Fruit fly (Drosophila melanogaster) whole organism, embryonic: Measurements from ENCODE around the gene CG31805.

Experiments
- Atf6 ChIP-seq: fragments of 200-800 bp; sonication (Bioruptor generic); IDR thresholded peaks from 2 replicates; pipeline ENCODE4 v1.3.6; 2022; ENCODE audit warnings: missing biosample characterization, missing genetic modification characterization
- CG10274 ChIP-seq: fragments of 200-800 bp; sonication (Bioruptor generic); optimal IDR thresholded peaks from 3 replicates; lab custom pipeline; 2017; ENCODE audit warnings: missing biosample characterization, mild to moderate bottlenecking, missing genetic modification characterization
- CG10366 ChIP-seq: fragments of 200-800 bp; sonication (Bioruptor generic); IDR thresholded peaks from 2 replicates; pipeline ENCODE4 v1.3.6; 2022; ENCODE audit warnings: missing biosample characterization, missing genetic modification characterization
- CG10462 ChIP-seq: fragments of 200-800 bp; sonication (Bioruptor generic); optimal IDR thresholded peaks from 2 replicates; lab custom pipeline; 2016; ENCODE audit warnings: missing biosample characterization, missing genetic modification characterization
- CG10979 ChIP-seq: fragments of 200-800 bp; sonication (Bioruptor generic); optimal IDR thresholded peaks from 2 replicates; lab custom pipeline; 2018; ENCODE audit warnings: missing biosample characterization, mild to moderate bottlenecking, missing genetic modification characterization, moderate library complexity
- CG11085 ChIP-seq: fragments of 200-800 bp; sonication (Bioruptor generic); IDR thresholded peaks from 2 replicates; pipeline ENCODE4 v1.3.6; 2022; ENCODE audit warnings: missing biosample characterization, missing genetic modification characterization
- CG11398 ChIP-seq: fragments of 200-800 bp; sonication (Bioruptor generic); optimal IDR thresholded peaks from 2 replicates; lab custom pipeline; 2016; ENCODE audit warnings: missing biosample characterization, missing genetic modification characterization
- CG13775 ChIP-seq: fragments of 200-800 bp; sonication (Bioruptor generic); optimal IDR thresholded peaks from 3 replicates; lab custom pipeline; 2017; ENCODE audit warnings: missing biosample characterization, mild to moderate bottlenecking, missing genetic modification characterization
- CG14441 ChIP-seq: fragments of 200-800 bp; sonication (Bioruptor generic); IDR thresholded peaks from 2 replicates; pipeline ENCODE4 v1.3.6; 2022; ENCODE audit warnings: missing biosample characterization, missing genetic modification characterization
- CG15601 ChIP-seq: fragments of 200-800 bp; sonication (Bioruptor generic); optimal IDR thresholded peaks from 3 replicates; lab custom pipeline; 2019; ENCODE audit warnings: missing biosample characterization, mild to moderate bottlenecking, missing genetic modification characterization, moderate library complexity
- CG16863 ChIP-seq: fragments of 200-800 bp; sonication (Bioruptor generic); optimal IDR thresholded peaks from 3 replicates; lab custom pipeline; 2016; ENCODE audit warnings: missing biosample characterization, missing genetic modification characterization
- CG17361 ChIP-seq: fragments of 200-800 bp; sonication (Bioruptor generic); IDR thresholded peaks from 3 replicates; pipeline ENCODE4 v1.3.6; 2022; ENCODE audit warnings: missing biosample characterization, missing genetic modification characterization
- CG1792 ChIP-seq: fragments of 200-800 bp; sonication (Bioruptor generic); optimal IDR thresholded peaks from 2 replicates; lab custom pipeline; 2016; ENCODE audit warnings: missing biosample characterization, missing genetic modification characterization
- CG18011 ChIP-seq: fragments of 200-800 bp; sonication (Bioruptor generic); optimal IDR thresholded peaks from 2 replicates; lab custom pipeline; 2017; ENCODE audit warnings: missing biosample characterization, missing genetic modification characterization, mild to moderate bottlenecking, moderate library complexity, missing genotype
- CG2199 ChIP-seq: fragments of 200-800 bp; sonication (Bioruptor generic); IDR thresholded peaks from 3 replicates; pipeline ENCODE4 v1.3.6; 2022; ENCODE audit warnings: missing biosample characterization, missing genetic modification characterization
- CG3163 ChIP-seq: fragments of 200-800 bp; sonication (Bioruptor generic); optimal IDR thresholded peaks from 3 replicates; lab custom pipeline; 2016; ENCODE audit warnings: missing biosample characterization, missing genetic modification characterization
- CG32532 ChIP-seq: fragments of 200-800 bp; sonication (Bioruptor generic); IDR thresholded peaks from 2 replicates; pipeline ENCODE4 v1.3.6; 2022; ENCODE audit warnings: missing biosample characterization, missing genetic modification characterization
- CG6683 ChIP-seq: fragments of 200-800 bp; sonication (Bioruptor generic); optimal IDR thresholded peaks from 2 replicates; lab custom pipeline; 2017; ENCODE audit warnings: missing biosample characterization, mild to moderate bottlenecking, missing genetic modification characterization, missing genetic modification reagents
- CG7987 ChIP-seq: fragments of 200-800 bp; sonication (Bioruptor generic); optimal IDR thresholded peaks from 2 replicates; lab custom pipeline; 2018; ENCODE audit warnings: missing biosample characterization, mild to moderate bottlenecking, missing genetic modification characterization, moderate library complexity
- CG8089 ChIP-seq: fragments of 200-800 bp; sonication (Bioruptor generic); optimal IDR thresholded peaks from 3 replicates; lab custom pipeline; 2016; ENCODE audit warnings: missing biosample characterization, missing genetic modification characterization
- CG8281 ChIP-seq: fragments of 200-800 bp; sonication (Bioruptor generic); optimal IDR thresholded peaks from 2 replicates; lab custom pipeline; 2018; ENCODE audit warnings: missing biosample characterization, mild to moderate bottlenecking, missing genetic modification characterization, moderate library complexity
- CG8944 ChIP-seq: fragments of 200-800 bp; sonication (Bioruptor generic); optimal IDR thresholded peaks from 3 replicates; lab custom pipeline; 2016; ENCODE audit warnings: missing biosample characterization, missing genetic modification characterization
- Drgx ChIP-seq: fragments of 200-800 bp; sonication (Bioruptor generic); IDR thresholded peaks from 2 replicates; pipeline ENCODE4 v1.3.6; 2022; ENCODE audit warnings: missing biosample characterization, missing genetic modification characterization
- Fer2 ChIP-seq: fragments of 200-800 bp; sonication (Bioruptor generic); optimal IDR thresholded peaks from 2 replicates; lab custom pipeline; 2018; ENCODE audit warnings: missing biosample characterization, mild to moderate bottlenecking, missing genetic modification characterization, moderate library complexity
- Sox102F ChIP-seq: fragments of 200-800 bp; sonication (Bioruptor generic); optimal IDR thresholded peaks from 2 replicates; lab custom pipeline; 2018; ENCODE audit warnings: missing biosample characterization, mild to moderate bottlenecking, missing genetic modification characterization, moderate library complexity
- Stat92E ChIP-seq, 3 experiments: fragments of >200 bp in 2 of 3; fragments of 200-800 bp in 1 of 3; sonication (Bioruptor generic) in 1 of 3; optimal IDR thresholded peaks; 2 replicates each; lab custom pipeline; 2017 to 2019; ENCODE audit warnings: missing biosample characterization in 3 of 3, missing genetic modification characterization in 3 of 3, mild to moderate bottlenecking in 1 of 3, moderate library complexity in 1 of 3
- chif ChIP-seq, 2 experiments: fragments of 200-800 bp; sonication (Bioruptor generic); optimal IDR thresholded peaks; 3 replicates each; lab custom pipeline; 2016; ENCODE audit warnings: missing biosample characterization in 2 of 2, missing genetic modification characterization in 2 of 2
- danr ChIP-seq: fragments of 200-800 bp; sonication (Bioruptor generic); IDR thresholded peaks from 2 replicates; pipeline ENCODE4 v1.3.6; 2022; ENCODE audit warnings: missing biosample characterization, missing genetic modification characterization
- dimm ChIP-seq: fragments of 200-800 bp; sonication (Bioruptor generic); IDR thresholded peaks from 2 replicates; pipeline ENCODE4 v1.3.6; 2022; ENCODE audit warnings: missing biosample characterization, missing genetic modification characterization
- en ChIP-seq: fragments of 200-800 bp; sonication (Bioruptor generic); optimal IDR thresholded peaks from 2 replicates; lab custom pipeline; 2016; ENCODE audit warnings: missing biosample characterization, missing genetic modification characterization
- fd64A ChIP-seq: fragments of 200-800 bp; sonication (Bioruptor generic); optimal IDR thresholded peaks from 3 replicates; lab custom pipeline; 2018; ENCODE audit warnings: missing biosample characterization, mild to moderate bottlenecking, missing genetic modification characterization
- gfzf ChIP-seq: fragments of 200-800 bp; sonication (Bioruptor generic); optimal IDR thresholded peaks from 2 replicates; lab custom pipeline; 2016; ENCODE audit warnings: missing biosample characterization, mild to moderate bottlenecking, missing genetic modification characterization, moderate library complexity
- grn ChIP-seq: fragments of 200-800 bp; sonication (Bioruptor generic); optimal IDR thresholded peaks from 3 replicates; lab custom pipeline; 2017; ENCODE audit warnings: missing biosample characterization, missing genetic modification characterization
- hb ChIP-seq: fragments of 200-800 bp; sonication (Bioruptor generic); IDR thresholded peaks from 3 replicates; pipeline ENCODE4 v1.3.6; 2022; ENCODE audit warnings: missing biosample characterization, missing genetic modification characterization; ENCODE audit not compliant: partially characterized antibody
- insv ChIP-seq, 2 experiments: fragments of 200-800 bp; sonication (Bioruptor generic); optimal IDR thresholded peaks; 3 replicates each; lab custom pipeline; 2016 to 2018; ENCODE audit warnings: missing biosample characterization in 2 of 2, missing genetic modification characterization in 2 of 2
- inv ChIP-seq: fragments of 200-800 bp; sonication (Bioruptor generic); IDR thresholded peaks from 2 replicates; pipeline ENCODE4 v1.3.6; 2022; ENCODE audit warnings: missing biosample characterization, missing genetic modification characterization; ENCODE audit not compliant: partially characterized antibody
- kay ChIP-seq: fragments of 200-800 bp; sonication (Bioruptor generic); optimal IDR thresholded peaks from 2 replicates; lab custom pipeline; 2016; ENCODE audit warnings: missing biosample characterization, missing genetic modification characterization
- lola ChIP-seq, 3 experiments: fragments of >200 bp in 2 of 3; fragments of 200-800 bp in 1 of 3; sonication (Bioruptor generic) in 1 of 3; optimal IDR thresholded peaks; 2 replicates each; lab custom pipeline; 2017 to 2019; ENCODE audit warnings: missing biosample characterization in 3 of 3, missing genetic modification characterization in 3 of 3, mild to moderate bottlenecking in 1 of 3, moderate library complexity in 1 of 3
- mam ChIP-seq: fragments of 200-800 bp; sonication (Bioruptor generic); optimal IDR thresholded peaks from 3 replicates; lab custom pipeline; 2016; ENCODE audit warnings: missing biosample characterization, missing genetic modification characterization
- oc ChIP-seq: fragments of 200-800 bp; sonication (Bioruptor generic); optimal IDR thresholded peaks from 2 replicates; lab custom pipeline; 2018; ENCODE audit warnings: missing biosample characterization, mild to moderate bottlenecking, missing genetic modification characterization, moderate library complexity
- peb ChIP-seq: fragments of 200-800 bp; sonication (Bioruptor generic); IDR thresholded peaks from 2 replicates; pipeline ENCODE4 v1.3.6; 2022; ENCODE audit warnings: missing biosample characterization, missing genetic modification characterization
- pfk ChIP-seq: fragments of 200-800 bp; sonication (Bioruptor generic); optimal IDR thresholded peaks from 2 replicates; lab custom pipeline; 2018; ENCODE audit warnings: missing biosample characterization, mild to moderate bottlenecking, missing genetic modification characterization, moderate library complexity
- phol ChIP-seq: fragments of 200-800 bp; sonication (Bioruptor generic); optimal IDR thresholded peaks from 3 replicates; lab custom pipeline; 2018; ENCODE audit warnings: missing biosample characterization, mild to moderate bottlenecking, missing genetic modification characterization, moderate library complexity
- pnt ChIP-seq: fragments of 200-800 bp; sonication (Bioruptor generic); optimal IDR thresholded peaks from 3 replicates; lab custom pipeline; 2016; ENCODE audit warnings: missing biosample characterization, missing genetic modification characterization
- run ChIP-seq: fragments of 200-800 bp; sonication (Bioruptor generic); optimal IDR thresholded peaks from 3 replicates; lab custom pipeline; 2018; ENCODE audit warnings: missing biosample characterization, mild to moderate bottlenecking, missing genetic modification characterization
- sc ChIP-seq, 3 experiments: fragments of >200 bp in 2 of 3; fragments of 200-800 bp in 1 of 3; sonication (Bioruptor generic) in 1 of 3; optimal IDR thresholded peaks; 2 replicates in 2 of 3; 3 replicates in 1 of 3; lab custom pipeline; 2017; ENCODE audit warnings: mild to moderate bottlenecking in 1 of 3, missing biosample characterization in 1 of 3, missing genetic modification characterization in 1 of 3, missing genetic modification reagents in 1 of 3
- sisA ChIP-seq: fragments of 200-800 bp; sonication (Bioruptor generic); IDR thresholded peaks from 2 replicates; pipeline ENCODE4 v1.3.6; 2022; ENCODE audit warnings: missing biosample characterization, missing genetic modification characterization
- slbo ChIP-seq: fragments of 200-800 bp; sonication (Bioruptor generic); IDR thresholded peaks from 2 replicates; pipeline ENCODE4 v1.3.6; 2022; ENCODE audit warnings: missing biosample characterization, missing genetic modification characterization
- tio ChIP-seq: fragments of 200-800 bp; sonication (Bioruptor generic); optimal IDR thresholded peaks from 2 replicates; lab custom pipeline; 2017; ENCODE audit warnings: missing biosample characterization, missing genetic modification characterization, inconsistent platforms
- tx ChIP-seq: fragments of 200-800 bp; sonication (Bioruptor generic); optimal IDR thresholded peaks from 2 replicates; lab custom pipeline; 2016; ENCODE audit warnings: missing biosample characterization, missing genetic modification characterization

CG31805 gene

DNA sequence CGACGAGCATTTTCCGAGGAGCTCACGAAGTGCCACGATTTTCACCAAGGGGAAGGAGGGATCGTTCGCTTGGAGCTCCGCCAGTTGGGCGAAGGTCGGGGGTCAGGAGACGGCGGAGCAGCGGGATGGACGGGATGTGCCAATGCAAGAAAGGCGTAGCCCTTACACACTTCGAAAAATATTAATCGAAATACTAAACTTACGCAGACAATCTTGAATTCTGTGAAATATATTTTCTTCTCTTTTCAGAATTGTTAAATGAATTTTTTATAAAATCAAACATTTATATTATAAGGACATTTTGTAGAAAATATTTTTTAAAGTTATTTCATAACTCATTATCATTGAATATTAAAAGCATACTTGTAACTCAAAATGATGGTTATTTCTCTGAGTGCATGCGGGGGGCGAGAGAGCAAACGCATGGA is 31.4 kb downstream of the CG31805 start (continued):
- peak; percentile 6 for TF ChIP-seq CG13775 (GFP tag; lab: Kevin White, UChicago)
- TF ChIP-seq tio (GFP tag; lab: Kevin White, UChicago) = no peak
- no peak for TF ChIP-seq CG14441 (GFP tag; lab: Robert Waterston, UW)
- no peak for TF ChIP-seq hb (GFP tag; lab: Robert Waterston, UW)
- TF ChIP-seq CG10462 (GFP tag; lab: Kevin White, UChicago) = no peak
- TF ChIP-seq Fer2 = no peak
- TF ChIP-seq Stat92E (GFP tag; optimal IDR thresholded peaks at IDR 0.05; lab: Kevin White, UChicago) = no peak
- no peak for TF ChIP-seq CG16863
- no peak for TF ChIP-seq tx (GFP tag; lab: Kevin White, UChicago)
- no peak for TF ChIP-seq chif (GFP tag; optimal IDR thresholded peaks at IDR 0.05; lab: Kevin White, UChicago)
- no peak for TF ChIP-seq inv (GFP tag; lab: Robert Waterston, UW)
- peak; percentile 57 for TF ChIP-seq phol (tag; lab: Kevin White, UChicago)
- no peak for TF ChIP-seq mam (GFP tag; lab: Kevin White, UChicago)
- TF ChIP-seq Sox102F (GFP tag; lab: Kevin White, UChicago) = peak; percentile 70
- no peak for TF ChIP-seq insv (GFP tag; optimal IDR thresholded peaks at IDR 0.05; lab: Kevin White, UChicago)
- TF ChIP-seq run (tag; lab: Kevin White, UChicago) = peak; percentile 1
- no peak for TF ChIP-seq kay (GFP tag; lab: Kevin White, UChicago)
- TF ChIP-seq CG8281 (tag; lab: Kevin White, UChicago) = no peak
- TF ChIP-seq en (GFP tag; lab: Kevin White, UChicago) = no peak
- TF ChIP-seq CG7987 = no peak
- no peak for TF ChIP-seq CG18011
- TF ChIP-seq CG11398 = no peak
- TF ChIP-seq CG2199 (GFP tag; lab: Robert Waterston, UW) = no peak
- no peak for TF ChIP-seq CG8944 (GFP tag; lab: Kevin White, UChicago)
- TF ChIP-seq sisA = peak; percentile 46
- no peak for TF ChIP-seq CG6683 (GFP tag; lab: Kevin White, UChicago)
- peak; percentile 57 for TF ChIP-seq CG10979 (tag; lab: Kevin White, UChicago)
- no peak for TF ChIP-seq CG10274
- TF ChIP-seq fd64A (GFP tag; lab: Kevin White, UChicago) = no peak
- TF ChIP-seq gfzf (GFP tag; lab: Kevin White, UChicago) = no peak
- TF ChIP-seq danr (GFP tag; lab: Robert Waterston, UW) = no peak
- TF ChIP-seq CG17361 (GFP tag; lab: Robert Waterston, UW) = peak; percentile 69; the same call in 2 of the 3 replicates
- no peak for TF ChIP-seq oc (tag; lab: Kevin White, UChicago)
- TF ChIP-seq grn (GFP tag; lab: Kevin White, UChicago) = no peak
- no peak for TF ChIP-seq peb (GFP tag; lab: Robert Waterston, UW)
- TF ChIP-seq pfk = no peak
- peak; percentile 61; the same call in 1 of the 2 replicates for TF ChIP-seq Atf6 (GFP tag; lab: Robert Waterston, UW)
- TF ChIP-seq lola (GFP tag; optimal IDR thresholded peaks at IDR 0.05; lab: Kevin White, UChicago) = peak in 1 of 3 experiments; percentile 23
- TF ChIP-seq sc (optimal IDR thresholded peaks at IDR 0.05; lab: Kevin White, UChicago) = no peak
- TF ChIP-seq sc (GFP tag; optimal IDR thresholded peaks at IDR 0.05; lab: Kevin White, UChicago) = peak; percentile 20
- peak; percentile 34 for TF ChIP-seq CG15601 (tag; lab: Kevin White, UChicago)
- no peak for TF ChIP-seq CG11085 (GFP tag; lab: Robert Waterston, UW)
- TF ChIP-seq CG3163 (GFP tag; lab: Kevin White, UChicago) = no peak
- TF ChIP-seq Drgx = peak; percentile 23; the same call in 1 of the 2 replicates
- peak; percentile 60 for TF ChIP-seq slbo (GFP tag; lab: Robert Waterston, UW)
- TF ChIP-seq CG10366 (GFP tag; lab: Robert Waterston, UW) = peak; percentile 32
- TF ChIP-seq dimm = no peak
- TF ChIP-seq CG32532 = no peak
- no peak for TF ChIP-seq CG1792
- TF ChIP-seq CG8089 = no peak
- no peak for TF ChIP-seq pnt
